Fruit fly (Drosophila melanogaster) whole organism, embryonic: ENCODE results near the gene uncNacbeta.

Source experiments
- Adf1 ChIP-seq: fragments of 200-800 bp; sonication (Bioruptor generic); IDR thresholded peaks from 2 replicates; pipeline ENCODE4 v1.3.6; 2022; ENCODE audit warnings: missing biosample characterization, missing genetic modification characterization
- CG10321 ChIP-seq: fragments of 200-800 bp; sonication (Bioruptor generic); IDR thresholded peaks from 2 replicates; pipeline ENCODE4 v1.3.6; 2022; ENCODE audit warnings: missing biosample characterization, missing genetic modification characterization
- CG10431 ChIP-seq: fragments of 200-800 bp; sonication (Bioruptor generic); optimal IDR thresholded peaks from 3 replicates; lab custom pipeline; 2018; ENCODE audit warnings: missing biosample characterization, mild to moderate bottlenecking, missing genetic modification characterization
- CG10462 ChIP-seq: fragments of 200-800 bp; sonication (Bioruptor generic); optimal IDR thresholded peaks from 2 replicates; lab custom pipeline; 2016; ENCODE audit warnings: missing biosample characterization, missing genetic modification characterization
- CG12942 ChIP-seq: fragments of 200-800 bp; sonication (Bioruptor generic); optimal IDR thresholded peaks from 3 replicates; lab custom pipeline; 2016; ENCODE audit warnings: missing biosample characterization, missing genetic modification characterization
- CG13894 ChIP-seq: fragments of 200-800 bp; sonication (Bioruptor generic); optimal IDR thresholded peaks from 3 replicates; lab custom pipeline; 2018; ENCODE audit warnings: missing biosample characterization, mild to moderate bottlenecking, missing genetic modification characterization, moderate library complexity
- CG14710 ChIP-seq: fragments of 200-800 bp; sonication (Bioruptor generic); optimal IDR thresholded peaks from 3 replicates; lab custom pipeline; 2019; ENCODE audit warnings: missing biosample characterization, mild to moderate bottlenecking, missing genetic modification characterization, moderate library complexity
- CG17186 ChIP-seq: fragments of 200-800 bp; sonication (Bioruptor generic); optimal IDR thresholded peaks from 3 replicates; lab custom pipeline; 2017; ENCODE audit warnings: missing biosample characterization, missing genetic modification reagents, missing genetic modification characterization
- CG17328 ChIP-seq: fragments of 200-800 bp; sonication (Bioruptor generic); IDR thresholded peaks from 2 replicates; pipeline ENCODE4 v1.3.6; 2022; ENCODE audit warnings: missing biosample characterization, missing genetic modification characterization
- CG2889 ChIP-seq: fragments of 200-800 bp; sonication (Bioruptor generic); IDR thresholded peaks from 3 replicates; pipeline ENCODE4 v1.3.6; 2022; ENCODE audit warnings: missing biosample characterization, missing genetic modification characterization
- CG32532 ChIP-seq: fragments of 200-800 bp; sonication (Bioruptor generic); IDR thresholded peaks from 2 replicates; pipeline ENCODE4 v1.3.6; 2022; ENCODE audit warnings: missing biosample characterization, missing genetic modification characterization
- CG32767 ChIP-seq: fragments of 200-800 bp; sonication (Bioruptor generic); IDR thresholded peaks from 2 replicates; pipeline ENCODE4 v1.3.6; 2022; ENCODE audit warnings: missing biosample characterization, missing genetic modification characterization
- CG42726 ChIP-seq: fragments of 200-800 bp; sonication (Bioruptor generic); IDR thresholded peaks from 2 replicates; pipeline ENCODE4 v1.3.6; 2022; ENCODE audit warnings: missing biosample characterization, missing genetic modification characterization; ENCODE audit not compliant: partially characterized antibody
- CG6175 ChIP-seq: fragments of 200-800 bp; sonication (Bioruptor generic); IDR thresholded peaks from 3 replicates; pipeline ENCODE4 v1.3.6; 2022; ENCODE audit warnings: missing biosample characterization, missing genetic modification characterization
- CG6254 ChIP-seq: fragments of 200-800 bp; sonication (Bioruptor generic); optimal IDR thresholded peaks from 3 replicates; lab custom pipeline; 2017; ENCODE audit warnings: mild to moderate bottlenecking, missing biosample characterization, missing genetic modification reagents, missing genetic modification characterization
- CG7372 ChIP-seq: fragments of 200-800 bp; sonication (Bioruptor generic); IDR thresholded peaks from 2 replicates; pipeline ENCODE4 v1.3.6; 2022; ENCODE audit warnings: missing biosample characterization, missing genetic modification characterization
- CG9609 ChIP-seq: fragments of 200-800 bp; sonication (Bioruptor generic); optimal IDR thresholded peaks from 3 replicates; lab custom pipeline; 2016; ENCODE audit warnings: missing biosample characterization, missing genetic modification characterization
- CG9797 ChIP-seq: fragments of 200-800 bp; sonication (Bioruptor generic); optimal IDR thresholded peaks from 3 replicates; lab custom pipeline; 2018; ENCODE audit warnings: missing biosample characterization, mild to moderate bottlenecking, missing genetic modification characterization
- D19A ChIP-seq: fragments of 200-800 bp; optimal IDR thresholded peaks from 3 replicates; lab custom pipeline; 2019; ENCODE audit warnings: missing biosample characterization, mild to moderate bottlenecking, missing genetic modification characterization, moderate library complexity
- D19B ChIP-seq: fragments of 200-800 bp; sonication (Bioruptor generic); optimal IDR thresholded peaks from 2 replicates; lab custom pipeline; 2017; ENCODE audit warnings: missing biosample characterization, mild to moderate bottlenecking, missing genetic modification characterization
- Dip2 ChIP-seq: fragments of 200-800 bp; sonication (Bioruptor generic); IDR thresholded peaks from 2 replicates; pipeline ENCODE4 v1.3.6; 2022; ENCODE audit warnings: missing biosample characterization, missing genetic modification characterization
- Doc2 ChIP-seq: fragments of 200-800 bp; sonication (Bioruptor generic); IDR thresholded peaks from 2 replicates; pipeline ENCODE4 v1.3.6; 2022; ENCODE audit warnings: missing biosample characterization, missing genetic modification characterization
- Ets65A ChIP-seq: fragments of 200-800 bp; sonication (Bioruptor generic); peaks from one replicate; lab custom pipeline; 2016; ENCODE audit warnings: missing biosample characterization, missing genetic modification characterization
- Fer3 ChIP-seq: fragments of 200-800 bp; sonication (Bioruptor generic); optimal IDR thresholded peaks from 2 replicates; lab custom pipeline; 2018; ENCODE audit warnings: missing biosample characterization, mild to moderate bottlenecking, missing genetic modification characterization, moderate library complexity
- H2.0 ChIP-seq: fragments of 200-800 bp; sonication (Bioruptor generic); IDR thresholded peaks from 2 replicates; pipeline ENCODE4 v1.3.6; 2022; ENCODE audit warnings: missing biosample characterization, missing genetic modification characterization
- HLH4C ChIP-seq: fragments of 200-800 bp; sonication (Bioruptor generic); IDR thresholded peaks from 3 replicates; pipeline ENCODE4 v1.3.6; 2022; ENCODE audit warnings: missing biosample characterization, missing genetic modification characterization; ENCODE audit not compliant: partially characterized antibody
- Hr78 ChIP-seq, 2 experiments: fragments of 200-800 bp in 1 of 2; fragments of >200 bp in 1 of 2; sonication (Bioruptor generic) in 1 of 2; optimal IDR thresholded peaks; 2 replicates each; lab custom pipeline; 2017 to 2019; ENCODE audit warnings: missing biosample characterization in 2 of 2, missing genetic modification characterization in 2 of 2, mild to moderate bottlenecking in 1 of 2, moderate library complexity in 1 of 2
- MESR4 ChIP-seq: fragments of 200-800 bp; sonication (Bioruptor generic); optimal IDR thresholded peaks from 2 replicates; lab custom pipeline; 2018; ENCODE audit warnings: missing biosample characterization, mild to moderate bottlenecking, missing genetic modification characterization, moderate library complexity
- Mrtf ChIP-seq: fragments of 200-800 bp; sonication (Bioruptor generic); IDR thresholded peaks from 3 replicates; pipeline ENCODE4 v1.3.6; 2022; ENCODE audit warnings: missing biosample characterization, missing genetic modification characterization
- Vsx1 ChIP-seq: fragments of 200-800 bp; sonication (Bioruptor generic); optimal IDR thresholded peaks from 2 replicates; lab custom pipeline; 2017; ENCODE audit warnings: missing biosample characterization, mild to moderate bottlenecking, missing genetic modification characterization, missing genetic modification reagents
- Xrp1 ChIP-seq: fragments of 200-800 bp; sonication (Bioruptor generic); IDR thresholded peaks from 2 replicates; pipeline ENCODE4 v1.3.6; 2022; ENCODE audit warnings: missing biosample characterization, missing genetic modification characterization
- bigmax ChIP-seq: fragments of 200-800 bp; sonication (Bioruptor generic); optimal IDR thresholded peaks from 2 replicates; lab custom pipeline; 2018; ENCODE audit warnings: missing biosample characterization, mild to moderate bottlenecking, missing genetic modification characterization
- cato ChIP-seq: fragments of 200-800 bp; sonication (Bioruptor generic); optimal IDR thresholded peaks from 2 replicates; lab custom pipeline; 2016; ENCODE audit warnings: missing biosample characterization, missing genetic modification characterization, borderline replicate concordance
- ci ChIP-seq: fragments of 200-800 bp; sonication (Bioruptor generic); IDR thresholded peaks from 3 replicates; pipeline ENCODE4 v1.3.6; 2022; ENCODE audit warnings: missing biosample characterization, missing genetic modification characterization
- crp ChIP-seq, 2 experiments: fragments of 200-800 bp; sonication (Bioruptor generic); optimal IDR thresholded peaks; 2 replicates in 1 of 2; 3 replicates in 1 of 2; lab custom pipeline; 2017; ENCODE audit warnings: missing biosample characterization in 2 of 2, missing genetic modification characterization in 2 of 2, mild to moderate bottlenecking in 1 of 2, moderate library complexity in 1 of 2
- dm ChIP-seq: fragments of 200-800 bp; sonication (Bioruptor generic); optimal IDR thresholded peaks from 3 replicates; lab custom pipeline; 2016; ENCODE audit warnings: missing biosample characterization, missing genetic modification characterization
- dmrt99B ChIP-seq: fragments of 200-800 bp; sonication (Bioruptor generic); optimal IDR thresholded peaks from 2 replicates; lab custom pipeline; 2018; ENCODE audit warnings: missing biosample characterization, mild to moderate bottlenecking, missing genetic modification characterization, moderate library complexity
- ems ChIP-seq: fragments of 200-800 bp; sonication (Bioruptor generic); optimal IDR thresholded peaks from 3 replicates; lab custom pipeline; 2016; ENCODE audit warnings: missing biosample characterization, missing genetic modification characterization
- fd64A ChIP-seq: fragments of 200-800 bp; sonication (Bioruptor generic); optimal IDR thresholded peaks from 3 replicates; lab custom pipeline; 2018; ENCODE audit warnings: missing biosample characterization, mild to moderate bottlenecking, missing genetic modification characterization
- gsb-n ChIP-seq: fragments of 200-800 bp; sonication (Bioruptor generic); optimal IDR thresholded peaks from 3 replicates; lab custom pipeline; 2018; ENCODE audit warnings: missing biosample characterization, mild to moderate bottlenecking, missing genetic modification characterization
- lmd ChIP-seq: fragments of 200-800 bp; sonication (Bioruptor generic); IDR thresholded peaks from 2 replicates; pipeline ENCODE4 v1.3.6; 2022; ENCODE audit warnings: missing biosample characterization, missing genetic modification characterization
- luna ChIP-seq: fragments of 200-800 bp; sonication (Bioruptor generic); optimal IDR thresholded peaks from 2 replicates; lab custom pipeline; 2016; ENCODE audit warnings: missing biosample characterization, missing genetic modification characterization
- psq ChIP-seq: fragments of 200-800 bp; sonication (Bioruptor generic); optimal IDR thresholded peaks from 2 replicates; lab custom pipeline; 2017; ENCODE audit warnings: missing biosample characterization, missing genetic modification characterization
- sd ChIP-seq: fragments of 200-800 bp; sonication (Bioruptor generic); optimal IDR thresholded peaks from 3 replicates; lab custom pipeline; 2018; ENCODE audit warnings: missing biosample characterization, mild to moderate bottlenecking, missing genetic modification characterization, moderate library complexity
- sisA ChIP-seq: fragments of 200-800 bp; sonication (Bioruptor generic); IDR thresholded peaks from 2 replicates; pipeline ENCODE4 v1.3.6; 2022; ENCODE audit warnings: missing biosample characterization, missing genetic modification characterization
- sqz ChIP-seq: fragments of 200-800 bp; sonication (Bioruptor generic); optimal IDR thresholded peaks from 3 replicates; lab custom pipeline; 2018; ENCODE audit warnings: missing biosample characterization, mild to moderate bottlenecking, missing genetic modification characterization
- tup ChIP-seq: fragments of 200-800 bp; sonication (Bioruptor generic); optimal IDR thresholded peaks from 2 replicates; lab custom pipeline; 2016; ENCODE audit warnings: missing biosample characterization, mild to moderate bottlenecking, missing genetic modification characterization, moderate library complexity
- tx ChIP-seq: fragments of 200-800 bp; sonication (Bioruptor generic); optimal IDR thresholded peaks from 2 replicates; lab custom pipeline; 2016; ENCODE audit warnings: missing biosample characterization, missing genetic modification characterization
- unc-4 ChIP-seq: fragments of 200-800 bp; sonication (Bioruptor generic); IDR thresholded peaks from 2 replicates; pipeline ENCODE4 v1.3.6; 2022; ENCODE audit warnings: missing biosample characterization, missing genetic modification characterization; ENCODE audit not compliant: partially characterized antibody

The uncNacbeta gene

DNA sequence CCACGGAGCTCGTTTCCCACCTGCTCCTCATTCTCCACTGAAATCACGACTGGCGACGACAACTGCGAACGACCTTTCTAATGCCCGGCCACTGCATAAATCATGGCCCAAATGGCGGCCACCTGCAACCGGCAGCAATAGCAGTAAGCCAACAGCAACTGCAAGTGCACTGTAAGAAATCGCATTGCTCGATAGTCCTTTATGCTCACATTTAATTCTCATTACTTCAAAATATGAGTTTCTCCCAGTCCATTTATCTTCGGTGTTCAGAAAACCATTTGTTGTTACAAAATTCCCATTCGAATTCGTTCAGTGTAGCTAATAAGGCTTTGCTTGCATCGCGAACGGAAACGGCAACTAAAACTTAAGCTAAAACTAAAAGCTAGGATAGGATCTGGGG lies 40.4 kb upstream of the uncNacbeta start (continued):
- no peak for TF ChIP-seq psq
- no peak for TF ChIP-seq ems
- 0 out of 2 replicates have a peak, but pooled peaks have one; percentile 23 for TF ChIP-seq sisA (GFP tag; lab: Robert Waterston, UW)
- peak; percentile 92 for TF ChIP-seq Ets65A (GFP tag; lab: Kevin White, UChicago)
- no peak for TF ChIP-seq Mrtf
- no peak for TF ChIP-seq dmrt99B
- TF ChIP-seq Hr78 (GFP tag; optimal IDR thresholded peaks at IDR 0.05; lab: Kevin White, UChicago) = no peak
- TF ChIP-seq sd = no peak
- no peak for TF ChIP-seq CG10431 (GFP tag; lab: Kevin White, UChicago)
- TF ChIP-seq ci = 0 out of 3 replicates have a peak, but pooled peaks have one; percentile 29
- no peak for TF ChIP-seq Vsx1 (GFP tag; lab: Kevin White, UChicago)
- TF ChIP-seq Adf1 (GFP tag; lab: Robert Waterston, UW) = no peak
- peak; percentile 40; the same call in 1 of the 2 replicates for TF ChIP-seq Xrp1 (GFP tag; lab: Robert Waterston, UW)
- no peak for TF ChIP-seq H2.0 (GFP tag; lab: Robert Waterston, UW)
- no peak for TF ChIP-seq crp (GFP tag; optimal IDR thresholded peaks at IDR 0.05; lab: Kevin White, UChicago)
- TF ChIP-seq CG9609 (GFP tag; lab: Kevin White, UChicago) = no peak

DNA sequence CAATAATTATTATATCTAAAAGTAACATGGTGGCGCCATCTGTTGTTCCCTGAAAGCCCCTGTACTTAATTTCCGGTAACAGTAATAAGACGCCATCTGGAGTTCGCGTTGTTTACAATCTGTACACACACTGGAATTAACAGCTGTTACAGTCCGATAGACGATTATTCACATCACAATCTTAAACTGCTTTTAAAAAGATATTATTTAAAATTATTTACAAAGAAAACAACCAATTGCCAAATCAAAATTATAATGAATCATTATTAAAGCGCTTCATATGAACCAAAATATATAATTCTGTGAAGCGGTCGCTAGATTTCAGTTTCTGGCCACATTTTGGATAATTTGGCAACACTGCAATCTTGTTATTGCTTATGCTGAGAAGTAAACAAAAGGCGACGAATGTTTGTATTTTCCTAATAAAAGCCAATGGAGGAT lies 38.8 kb upstream of the uncNacbeta start, which contains the start of gene CG13689:
Gene CG13689, plus strand, starts transcription at position 375 of the 441 bp plus-strand sequence.
- no peak for TF ChIP-seq CG6254 (GFP tag; lab: Kevin White, UChicago)
- TF ChIP-seq CG17186 = no peak
- no peak for TF ChIP-seq CG2889 (GFP tag; lab: Robert Waterston, UW)
- peak; percentile 47 for TF ChIP-seq Fer3 (tag; lab: Kevin White, UChicago)
- TF ChIP-seq fd64A (GFP tag; lab: Kevin White, UChicago) = no peak
- peak; percentile 53; the same call in 1 of the 2 replicates for TF ChIP-seq lmd (GFP tag; lab: Robert Waterston, UW)
- TF ChIP-seq Vsx1 (GFP tag; lab: Kevin White, UChicago) = peak; percentile 6
- TF ChIP-seq CG10431 (GFP tag; lab: Kevin White, UChicago) = no peak
- TF ChIP-seq CG10321 (GFP tag; lab: Robert Waterston, UW) = no peak
- no peak for TF ChIP-seq bigmax
- TF ChIP-seq dm (GFP tag; lab: Kevin White, UChicago) = no peak
- TF ChIP-seq luna (GFP tag; lab: Kevin White, UChicago) = no peak
- no peak; the same call in 1 of the 2 replicates for TF ChIP-seq CG42726 (GFP tag; lab: Robert Waterston, UW)
- no peak for TF ChIP-seq cato (GFP tag; lab: Kevin White, UChicago)
- 0 out of 2 replicates have a peak, but pooled peaks have one; percentile 42 for TF ChIP-seq H2.0 (GFP tag; lab: Robert Waterston, UW)
- TF ChIP-seq sqz = no peak
- TF ChIP-seq CG14710 (tag; lab: Kevin White, UChicago) = peak; percentile 69
- no peak for TF ChIP-seq D19B (GFP tag; lab: Kevin White, UChicago)
- TF ChIP-seq CG7372 (GFP tag; lab: Robert Waterston, UW) = no peak; the same call in 1 of the 2 replicates
- TF ChIP-seq CG9797 = peak; percentile 2
- no peak for TF ChIP-seq CG32767 (GFP tag; lab: Robert Waterston, UW)
- TF ChIP-seq gsb-n (tag; lab: Kevin White, UChicago) = peak; percentile 38
- TF ChIP-seq MESR4 = peak; percentile 35
- peak; percentile 52; the same call in 1 of the 3 replicates for TF ChIP-seq HLH4C (GFP tag; lab: Robert Waterston, UW)
- TF ChIP-seq unc-4 (GFP tag; lab: Robert Waterston, UW) = no peak; the same call in 1 of the 2 replicates
- peak; percentile 83 for TF ChIP-seq CG32532 (GFP tag; lab: Robert Waterston, UW)
- TF ChIP-seq CG6175 (GFP tag; lab: Robert Waterston, UW) = no peak
- no peak for TF ChIP-seq tup (GFP tag; lab: Kevin White, UChicago)
- peak; percentile 4 for TF ChIP-seq D19A
- TF ChIP-seq Doc2 = no peak
- peak; percentile 0 for TF ChIP-seq CG12942 (GFP tag; lab: Kevin White, UChicago)
- TF ChIP-seq CG10462 (GFP tag; lab: Kevin White, UChicago) = peak; percentile 9
- no peak for TF ChIP-seq tx (GFP tag; lab: Kevin White, UChicago)
- no peak; the same call in 1 of the 2 replicates for TF ChIP-seq CG17328
- TF ChIP-seq Mrtf = peak; percentile 22; the same call in 1 of the 3 replicates
- TF ChIP-seq Dip2 = peak; percentile 99
- TF ChIP-seq CG13894 (tag; lab: Kevin White, UChicago) = no peak
